Fruit fly (Drosophila melanogaster): ENCODE data around the gene Jasper.

Gene Jasper

DNA sequence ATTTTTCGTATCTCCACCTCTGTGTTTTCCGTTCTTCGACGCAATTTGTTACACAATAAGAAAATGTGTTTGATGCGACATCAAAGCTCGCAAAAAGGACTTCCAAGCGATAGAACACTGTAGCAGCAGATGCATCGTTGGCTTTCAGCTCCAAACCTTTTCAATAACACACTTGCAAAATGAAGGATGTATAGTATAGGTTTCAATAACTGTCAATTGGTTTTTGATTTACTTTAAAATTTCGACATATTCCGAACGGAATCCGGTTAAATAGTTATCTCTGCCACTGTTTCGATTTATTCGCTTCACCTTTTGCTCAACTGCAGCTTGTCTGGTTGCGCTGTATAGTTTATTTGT, 48.6 kb downstream of the Jasper start:
- peak in 1 of 2 experiments; percentile 19 for TF ChIP-seq ss (GFP tag; optimal IDR thresholded peaks at IDR 0.05)
- TF ChIP-seq lz (GFP tag; optimal IDR thresholded peaks at IDR 0.05), result peak; percentile 40
- peak; percentile 46 for TF ChIP-seq CG8632 (GFP tag; optimal IDR thresholded peaks at IDR 0.05)
- TF ChIP-seq net (GFP tag; optimal IDR thresholded peaks at IDR 0.05), result peak; percentile 9
- peak; percentile 50 for TF ChIP-seq CG10631 (GFP tag; optimal IDR thresholded peaks at IDR 0.05)
- TF ChIP-seq CG11902 (GFP tag; optimal IDR thresholded peaks at IDR 0.05), result peak; percentile 1
- TF ChIP-seq svp (GFP tag), result no peak
- TF ChIP-seq cyc (GFP tag; optimal IDR thresholded peaks at IDR 0.05), result no peak
- peak; percentile 50 for TF ChIP-seq CG10669 (GFP tag; optimal IDR thresholded peaks at IDR 0.05)
- TF ChIP-seq achi (GFP tag; optimal IDR thresholded peaks at IDR 0.05), result peak; percentile 48
- TF ChIP-seq Hr4 (GFP tag; optimal IDR thresholded peaks at IDR 0.05), result no peak
- TF ChIP-seq CG11762 (GFP tag; optimal IDR thresholded peaks at IDR 0.05; ENCODE audit: insufficient read depth), result no peak
- TF ChIP-seq spab (GFP tag; optimal IDR thresholded peaks at IDR 0.05), result peak; percentile 42
- no peak for TF ChIP-seq Lpt (GFP tag; optimal IDR thresholded peaks at IDR 0.05)
- TF ChIP-seq CG1621 (tag; optimal IDR thresholded peaks at IDR 0.05), result no peak
- TF ChIP-seq CG6808 (GFP tag; optimal IDR thresholded peaks at IDR 0.05), result peak; percentile 54
- peak; percentile 37 for TF ChIP-seq acj6 (GFP tag; optimal IDR thresholded peaks at IDR 0.05)
- TF ChIP-seq Sox15 (GFP tag; optimal IDR thresholded peaks at IDR 0.05), result peak; percentile 11
- TF ChIP-seq Gug (GFP tag; IDR thresholded peaks at IDR 0.05), result no peak
- no peak for TF ChIP-seq CG8319 (GFP tag; optimal IDR thresholded peaks at IDR 0.05)
- TF ChIP-seq pdm3 (GFP tag; optimal IDR thresholded peaks at IDR 0.05), result peak; percentile 27
- TF ChIP-seq CG16779 (tag; optimal IDR thresholded peaks at IDR 0.05), result no peak
- no peak for TF ChIP-seq CG6854 (GFP tag; optimal IDR thresholded peaks at IDR 0.05)
- peak; percentile 49 for TF ChIP-seq esn (GFP tag; optimal IDR thresholded peaks at IDR 0.05)
- TF ChIP-seq fd59A (GFP tag; optimal IDR thresholded peaks at IDR 0.05), result peak; percentile 50
- TF ChIP-seq CG6792 (GFP tag; optimal IDR thresholded peaks at IDR 0.05), result no peak
- TF ChIP-seq dsx (GFP tag; optimal IDR thresholded peaks at IDR 0.05; ENCODE audit: poor library complexity, severe bottlenecking), result peak; percentile 32
- TF ChIP-seq CG9139 (GFP tag; optimal IDR thresholded peaks at IDR 0.05), result no peak
- TF ChIP-seq Ets21C (GFP tag; optimal IDR thresholded peaks at IDR 0.05), result no peak
- peak; percentile 40 for TF ChIP-seq CG31627 (GFP tag; optimal IDR thresholded peaks at IDR 0.05)
- TF ChIP-seq Smox (GFP tag; optimal IDR thresholded peaks at IDR 0.05), result peak; percentile 44
- peak; percentile 54 for TF ChIP-seq CG3032 (tag; optimal IDR thresholded peaks at IDR 0.05)
- TF ChIP-seq CG11294 (GFP tag; IDR thresholded peaks at IDR 0.05), result 0 out of 2 replicates have a peak, but pooled peaks have one; percentile 6
- peak; percentile 41 for TF ChIP-seq CG3919 (GFP tag; optimal IDR thresholded peaks at IDR 0.05)
- no peak for TF ChIP-seq CG7368 (GFP tag; optimal IDR thresholded peaks at IDR 0.05)
- peak; percentile 41 for TF ChIP-seq topi (GFP tag; optimal IDR thresholded peaks at IDR 0.05)
- peak; percentile 44 for TF ChIP-seq Hr39 (GFP tag; optimal IDR thresholded peaks at IDR 0.05)
- no peak for TF ChIP-seq CG8119 (GFP tag; IDR thresholded peaks at IDR 0.05)
- TF ChIP-seq Met (GFP tag; optimal IDR thresholded peaks at IDR 0.05), result peak; percentile 52
- TF ChIP-seq CG15336 (GFP tag; IDR thresholded peaks at IDR 0.05), result no peak
- TF ChIP-seq salr (GFP tag; optimal IDR thresholded peaks at IDR 0.05), result peak; percentile 1 to 18
- peak; percentile 13 for TF ChIP-seq CG32006 (GFP tag; optimal IDR thresholded peaks at IDR 0.05)
- TF ChIP-seq CG6163 (GFP tag; IDR thresholded peaks at IDR 0.05), result no peak; the same call in 2 of the 3 replicates
- no peak for TF ChIP-seq Hr38 (GFP tag; optimal IDR thresholded peaks at IDR 0.05)
- TF ChIP-seq dac (GFP tag; optimal IDR thresholded peaks at IDR 0.05), result no peak
- peak; percentile 38 for TF ChIP-seq Sox14 (GFP tag; optimal IDR thresholded peaks at IDR 0.05)
- TF ChIP-seq fkh (GFP tag; optimal IDR thresholded peaks at IDR 0.05), result no peak
- no peak for TF ChIP-seq CG6276 (GFP tag; optimal IDR thresholded peaks at IDR 0.05)
- TF ChIP-seq CG34406 (GFP tag; optimal IDR thresholded peaks at IDR 0.05), result peak; percentile 4
- no peak for TF ChIP-seq Eip93F (GFP tag; optimal IDR thresholded peaks at IDR 0.05)
- peak; percentile 44 for TF ChIP-seq Sox102F (GFP tag; optimal IDR thresholded peaks at IDR 0.05)
- peak; percentile 31 for TF ChIP-seq Eip75B (GFP tag; optimal IDR thresholded peaks at IDR 0.05)
- TF ChIP-seq OdsH (GFP tag; optimal IDR thresholded peaks at IDR 0.05), result peak; percentile 32

Data from whole organism, prepupa.